Worm (Caenorhabditis elegans) whole organism, L1 larva: ENCODE measurements around the gene uvs-1.

Experiments used
- C16A3.4 ChIP-seq: fragments of 150-350 bp; optimal IDR thresholded peaks from 2 replicates; lab custom pipeline; 2014; ENCODE audit warnings: missing biosample characterization, missing genetic modification characterization
- C34B4.2 ChIP-seq: sonication (generic microtip); optimal IDR thresholded peaks from 2 replicates; lab custom pipeline; 2017; ENCODE audit warnings: mild to moderate bottlenecking, missing genetic modification characterization, missing compliant biosample characterization
- F16B12.6 ChIP-seq: fragments of 150-350 bp; optimal IDR thresholded peaks from 2 replicates; lab custom pipeline; 2014; ENCODE audit warnings: missing biosample characterization, missing genetic modification characterization
- Y116A8C.19 ChIP-seq: sonication (generic microtip); optimal IDR thresholded peaks from 2 replicates; lab custom pipeline; 2016; ENCODE audit warnings: missing compliant biosample characterization, missing genetic modification characterization, borderline replicate concordance
- ceh-63 ChIP-seq: fragments of 200-800 bp; sonication (Bioruptor generic); optimal IDR thresholded peaks from 2 replicates; lab custom pipeline; 2018; ENCODE audit warnings: mild to moderate bottlenecking, missing genetic modification characterization, missing compliant biosample characterization
- ceh-82 ChIP-seq, 3 experiments: fragments of 150-350 bp in 1 of 3; sonication (generic microtip) in 2 of 3; optimal IDR thresholded peaks; 2 replicates each; lab custom pipeline; 2014 to 2017; ENCODE audit warnings: missing biosample characterization in 3 of 3, missing genetic modification characterization in 3 of 3
- ceh-88 ChIP-seq: fragments of 200-800 bp; sonication (Bioruptor generic); IDR thresholded peaks from 2 replicates; pipeline ENCODE4 v1.3.6; 2022; ENCODE audit warnings: missing genetic modification characterization, missing compliant biosample characterization
- ces-1 ChIP-seq: fragments of 150-350 bp; optimal IDR thresholded peaks from 2 replicates; lab custom pipeline; 2014; ENCODE audit warnings: missing biosample characterization, missing genetic modification reagents, missing genetic modification characterization
- dpl-1 ChIP-seq, 3 experiments: fragments of 150-350 bp in 2 of 3; sonication (generic microtip) in 1 of 3; optimal IDR thresholded peaks; 2 replicates each; lab custom pipeline; 2014 to 2017; ENCODE audit warnings: missing biosample characterization in 3 of 3, missing genetic modification characterization in 3 of 3, missing genetic modification reagents in 3 of 3
- dsc-1 ChIP-seq: sonication (generic microtip); optimal IDR thresholded peaks from 2 replicates; lab custom pipeline; 2016; ENCODE audit warnings: mild to moderate bottlenecking, missing genetic modification characterization, missing compliant biosample characterization
- efl-1 ChIP-seq, 4 experiments: fragments of 150-350 bp; optimal IDR thresholded peaks in 3 of 4; peaks in 1 of 4; 1 replicate in 1 of 4; 2 replicates in 3 of 4; lab custom pipeline; 2014; ENCODE audit warnings: missing biosample characterization in 2 of 4, missing genetic modification characterization in 2 of 4, missing genetic modification reagents in 2 of 4
- efl-3 ChIP-seq: fragments of 200-800 bp; sonication (Bioruptor generic); optimal IDR thresholded peaks from 2 replicates; lab custom pipeline; 2018; ENCODE audit warnings: mild to moderate bottlenecking, missing genetic modification characterization, missing compliant biosample characterization
- egl-27 ChIP-seq, 2 experiments: fragments of 150-350 bp in 1 of 2; sonication (generic microtip); optimal IDR thresholded peaks; 3 replicates each; lab custom pipeline; 2017 to 2018; ENCODE audit warnings: missing biosample characterization in 2 of 2, missing genetic modification characterization in 2 of 2, missing genetic modification reagents in 2 of 2
- elt-3 ChIP-seq, 6 experiments: fragments of 150-350 bp in 1 of 6; sonication (generic microtip); optimal IDR thresholded peaks; 2 replicates each; lab custom pipeline; 2017 to 2018; ENCODE audit warnings: missing biosample characterization in 6 of 6, missing genetic modification characterization in 6 of 6, inconsistent platforms in 1 of 6
- ets-5 ChIP-seq: fragments of 200-800 bp; sonication (Bioruptor generic); IDR thresholded peaks from 2 replicates; pipeline ENCODE4 v1.3.6; 2022; ENCODE audit warnings: missing genetic modification characterization, missing compliant biosample characterization
- fkh-4 ChIP-seq: sonication (generic microtip); optimal IDR thresholded peaks from 2 replicates; lab custom pipeline; 2016; ENCODE audit warnings: missing compliant biosample characterization, missing genetic modification characterization, borderline replicate concordance
- fkh-8 ChIP-seq: sonication (generic microtip); optimal IDR thresholded peaks from 2 replicates; lab custom pipeline; 2016; ENCODE audit warnings: mild to moderate bottlenecking, missing genetic modification characterization, missing compliant biosample characterization
- fos-1 ChIP-seq: fragments of 150-350 bp; optimal IDR thresholded peaks from 2 replicates; lab custom pipeline; 2014; ENCODE audit warnings: missing biosample characterization, missing genetic modification characterization
- grh-1 ChIP-seq: fragments of 200-800 bp; sonication (Bioruptor generic); IDR thresholded peaks from 2 replicates; pipeline ENCODE4 v1.3.6; 2022; ENCODE audit warnings: missing genetic modification reagents, missing genetic modification characterization, missing compliant biosample characterization
- hlh-17 ChIP-seq: fragments of 200-800 bp; sonication (Bioruptor generic); optimal IDR thresholded peaks from 2 replicates; lab custom pipeline; 2018; ENCODE audit warnings: missing genetic modification characterization, mild to moderate bottlenecking, missing compliant biosample characterization, moderate library complexity, borderline replicate concordance
- hpl-2 ChIP-seq: fragments of 150-350 bp; optimal IDR thresholded peaks from 2 replicates; lab custom pipeline; 2014; ENCODE audit warnings: missing biosample characterization, missing genetic modification reagents, missing genetic modification characterization
- jun-1 ChIP-seq: fragments of 150-350 bp; optimal IDR thresholded peaks from 2 replicates; lab custom pipeline; 2014; ENCODE audit warnings: missing biosample characterization, missing genetic modification reagents, missing genetic modification characterization
- lin-14 ChIP-seq: fragments of 200-800 bp; sonication (Bioruptor generic); optimal IDR thresholded peaks from 2 replicates; lab custom pipeline; 2018; ENCODE audit warnings: mild to moderate bottlenecking, missing genetic modification characterization, moderate library complexity, missing compliant biosample characterization
- lin-39 ChIP-seq: fragments of 150-350 bp; optimal IDR thresholded peaks from 2 replicates; lab custom pipeline; 2014; ENCODE audit warnings: missing biosample characterization, missing genetic modification reagents, missing genetic modification characterization
- lir-3 ChIP-seq: sonication (generic microtip); optimal IDR thresholded peaks from 2 replicates; lab custom pipeline; 2016; ENCODE audit warnings: mild to moderate bottlenecking, missing genetic modification characterization, moderate library complexity, missing compliant biosample characterization; ENCODE audit not compliant: poor library complexity
- mab-9 ChIP-seq: fragments of 200-800 bp; sonication (Bioruptor generic); IDR thresholded peaks from 2 replicates; pipeline ENCODE4 v1.3.6; 2022; ENCODE audit warnings: missing genetic modification reagents, missing genetic modification characterization, missing compliant biosample characterization
- mdl-1 ChIP-seq, 2 experiments: fragments of 150-350 bp; optimal IDR thresholded peaks; 2 replicates each; lab custom pipeline; 2014 to 2017; ENCODE audit warnings: missing biosample characterization in 2 of 2, missing genetic modification characterization in 2 of 2, inconsistent platforms in 1 of 2
- mef-2 ChIP-seq: fragments of 150-350 bp; optimal IDR thresholded peaks from 2 replicates; lab custom pipeline; 2014; ENCODE audit warnings: missing biosample characterization, missing genetic modification characterization
- mep-1 ChIP-seq: fragments of 150-350 bp; optimal IDR thresholded peaks from 2 replicates; lab custom pipeline; 2014; ENCODE audit warnings: missing biosample characterization, missing genetic modification characterization
- nhr-19 ChIP-seq: fragments of 200-800 bp; sonication (Bioruptor generic); conservative IDR thresholded peaks from 2 replicates; pipeline ENCODE4 v1.3.6; 2022; ENCODE audit warnings: missing genetic modification characterization, missing compliant biosample characterization
- nhr-237 ChIP-seq: fragments of 150-350 bp; optimal IDR thresholded peaks from 2 replicates; lab custom pipeline; 2014; ENCODE audit warnings: missing biosample characterization, missing genetic modification characterization
- nhr-28 ChIP-seq: fragments of 150-350 bp; optimal IDR thresholded peaks from 2 replicates; lab custom pipeline; 2014; ENCODE audit warnings: missing biosample characterization, missing genetic modification characterization
- nhr-47 ChIP-seq: sonication (generic microtip); optimal IDR thresholded peaks from 2 replicates; lab custom pipeline; 2016; ENCODE audit warnings: mild to moderate bottlenecking, missing genetic modification characterization, moderate library complexity, missing compliant biosample characterization
- nhr-76 ChIP-seq: sonication (generic microtip); optimal IDR thresholded peaks from 2 replicates; lab custom pipeline; 2017; ENCODE audit warnings: missing biosample characterization, missing genetic modification characterization
- nhr-77 ChIP-seq: fragments of 150-350 bp; optimal IDR thresholded peaks from 2 replicates; lab custom pipeline; 2014; ENCODE audit warnings: missing biosample characterization, missing genetic modification characterization
- nhr-85 ChIP-seq: sonication (generic microtip); peaks from one replicate; lab custom pipeline; 2016; ENCODE audit warnings: missing genetic modification characterization, inconsistent platforms, missing compliant biosample characterization
- nhr-90 ChIP-seq: sonication (generic microtip); optimal IDR thresholded peaks from 2 replicates; lab custom pipeline; 2016; ENCODE audit warnings: mild to moderate bottlenecking, missing genetic modification characterization, missing compliant biosample characterization; ENCODE audit not compliant: poor library complexity
- pag-3 ChIP-seq: sonication (generic microtip); optimal IDR thresholded peaks from 2 replicates; lab custom pipeline; 2017; ENCODE audit warnings: missing genetic modification characterization, mild to moderate bottlenecking, missing compliant biosample characterization, antibody characterized with exemption, borderline replicate concordance; ENCODE audit not compliant: insufficient read depth
- skn-1 ChIP-seq: fragments of 150-350 bp; optimal IDR thresholded peaks from 2 replicates; lab custom pipeline; 2014; ENCODE audit warnings: missing biosample characterization, missing genetic modification characterization
- snu-23 ChIP-seq: sonication (generic microtip); optimal IDR thresholded peaks from 2 replicates; lab custom pipeline; 2016; ENCODE audit warnings: missing genetic modification characterization, missing compliant biosample characterization
- sptf-1 ChIP-seq: fragments of 150-350 bp; optimal IDR thresholded peaks from 2 replicates; lab custom pipeline; 2014; ENCODE audit warnings: missing biosample characterization, missing genetic modification characterization
- sup-37 ChIP-seq: fragments of 200-800 bp; sonication (Bioruptor generic); optimal IDR thresholded peaks from 2 replicates; lab custom pipeline; 2018; ENCODE audit warnings: mild to moderate bottlenecking, missing genetic modification characterization, missing compliant biosample characterization
- tbx-2 ChIP-seq: sonication (generic microtip); optimal IDR thresholded peaks from 2 replicates; lab custom pipeline; 2016; ENCODE audit warnings: missing genetic modification characterization, missing compliant biosample characterization
- unc-130 ChIP-seq: fragments of 150-350 bp; optimal IDR thresholded peaks from 2 replicates; lab custom pipeline; 2017; ENCODE audit warnings: missing biosample characterization, missing genetic modification characterization, inconsistent platforms
- unc-86 ChIP-seq: sonication (generic microtip); optimal IDR thresholded peaks from 2 replicates; lab custom pipeline; 2016; ENCODE audit warnings: missing genetic modification characterization, missing compliant biosample characterization
- vab-15 ChIP-seq: sonication (generic microtip); optimal IDR thresholded peaks from 2 replicates; lab custom pipeline; 2017; ENCODE audit warnings: missing genotype, mild to moderate bottlenecking, missing genetic modification characterization, missing compliant biosample characterization
- xbp-1 ChIP-seq: sonication (generic microtip); optimal IDR thresholded peaks from 2 replicates; lab custom pipeline; 2016; ENCODE audit warnings: missing genetic modification characterization, missing compliant biosample characterization
- zag-1 ChIP-seq: fragments of 150-350 bp; optimal IDR thresholded peaks from 2 replicates; lab custom pipeline; 2014; ENCODE audit warnings: missing biosample characterization, missing genetic modification characterization

uvs-1 gene

ce11 chrV:7777098-7777497, 26.9 kb downstream of the uvs-1 start, which contains the start of gene C26F1.3:
TSS of gene C26F1.3 (plus strand) at chrV:7777300.
- TF ChIP-seq xbp-1 (tag; lab: Kevin White, UChicago) (no peak), ces-1 (no peak), nhr-47 (tag; lab: Kevin White, UChicago) (no peak), nhr-85 (tag; lab: Kevin White, UChicago) (peak; percentile 15)

ce11 chrV:7776029-7776628, 27.9 kb downstream of the uvs-1 start, which contains the start of the genes rpl-39 and rps-30:
TSS of gene rpl-39 (minus strand) at chrV:7776079.
TSS of gene rps-30 (plus strand) at chrV:7776578.
- TF ChIP-seq unc-86 (tag; lab: Kevin White, UChicago) (peak; percentile 60), nhr-90 (peak; percentile 59), F16B12.6 (tag; lab: Kevin White, UChicago) (peak; percentile 50), pag-3 (tag; lab: Kevin White, UChicago) (no peak), lir-3 (tag; lab: Kevin White, UChicago) (no peak), fos-1 (tag; lab: Kevin White, UChicago) (peak; percentile 57), sup-37 (GFP tag; lab: Kevin White, UChicago) (peak; percentile 11), nhr-85 (tag; lab: Kevin White, UChicago) (peak; percentile 87), fkh-4 (peak; percentile 17), jun-1 (tag; lab: Kevin White, UChicago) (peak; percentile 69), mef-2 (peak; percentile 38), zag-1 (tag; lab: Kevin White, UChicago) (peak; percentile 30), ceh-82 (tag; optimal IDR thresholded peaks at IDR 0.05; lab: Kevin White, UChicago) (peak; percentile 84 to 94 (median 84)), snu-23 (GFP tag; lab: Kevin White, UChicago) (peak; percentile 91), nhr-47 (tag; lab: Kevin White, UChicago) (peak; percentile 86), skn-1 (tag; lab: Kevin White, UChicago) (peak; percentile 89), Y116A8C.19 (tag; lab: Kevin White, UChicago) (no peak), C34B4.2 (tag; lab: Kevin White, UChicago) (no peak), dpl-1 (GFP tag; optimal IDR thresholded peaks at IDR 0.05; lab: Kevin White, UChicago) (peak; percentile 77 to 80 (median 78)), C16A3.4 (tag; lab: Kevin White, UChicago) (peak; percentile 84), elt-3 (tag; optimal IDR thresholded peaks at IDR 0.05; lab: Kevin White, UChicago) (peak in 5 of 6 experiments; percentile 23 to 82 (median 61)), tbx-2 (tag; lab: Kevin White, UChicago) (peak; percentile 78), vab-15 (tag; lab: Kevin White, UChicago) (no peak), mdl-1 (tag; optimal IDR thresholded peaks at IDR 0.05; lab: Kevin White, UChicago) (peak in 1 of 2 experiments; percentile 73), fkh-8 (peak; percentile 85), mab-9 (GFP tag; lab: Robert Waterston, UW) (no peak), hpl-2 (GFP tag; lab: Kevin White, UChicago) (peak; percentile 72), dsc-1 (tag; lab: Kevin White, UChicago) (peak; percentile 54), lin-14 (GFP tag; lab: Kevin White, UChicago) (peak; percentile 88), hlh-17 (GFP tag; lab: Kevin White, UChicago) (no peak), efl-1 (optimal IDR thresholded peaks at IDR 0.05; lab: Kevin White, UChicago) (peak; percentile 83 to 91), efl-1 (GFP tag; optimal IDR thresholded peaks at IDR 0.05 in 1 of 2; lab: Kevin White, UChicago) (peak; percentile 77 to 97), nhr-237 (tag; lab: Kevin White, UChicago) (peak; percentile 17), mep-1 (tag; lab: Kevin White, UChicago) (peak; percentile 90), ets-5 (no peak), egl-27 (tag; optimal IDR thresholded peaks at IDR 0.05; lab: Kevin White, UChicago) (no peak), unc-130 (tag; lab: Kevin White, UChicago) (peak; percentile 84), sptf-1 (tag; lab: Kevin White, UChicago) (no peak), ces-1 (no peak), nhr-77 (tag; lab: Kevin White, UChicago) (peak; percentile 62), nhr-19 (GFP tag; lab: Robert Waterston, UW) (peak; percentile 81), ceh-63 (no peak), nhr-28 (tag; lab: Kevin White, UChicago) (no peak), nhr-76 (no peak), lin-39 (tag; lab: Kevin White, UChicago) (peak; percentile 39), grh-1 (GFP tag; lab: Robert Waterston, UW) (peak; percentile 70), efl-3 (GFP tag; lab: Kevin White, UChicago) (no peak), ceh-88 (GFP tag; lab: Robert Waterston, UW) (peak; percentile 37; the same call in 1 of the 2 replicates)
